Worm (Caenorhabditis elegans) whole organism, L3 larva: ENCODE data around the gene Y37A1A.4.

Experiments
- aly-2 ChIP-seq: fragments of 150-350 bp; optimal IDR thresholded peaks from 2 replicates; lab custom pipeline; 2014; ENCODE audit warnings: missing biosample characterization, missing genetic modification characterization
- ama-1 ChIP-seq: fragments of 150-350 bp; optimal IDR thresholded peaks from 2 replicates; lab custom pipeline; 2018
- ceh-9 ChIP-seq: sonication (generic microtip); optimal IDR thresholded peaks from 2 replicates; lab custom pipeline; 2018; ENCODE audit warnings: missing biosample characterization, missing genetic modification characterization
- egl-27 ChIP-seq: sonication (generic microtip); optimal IDR thresholded peaks from 4 replicates; lab custom pipeline; 2017; ENCODE audit warnings: missing biosample characterization, missing genetic modification reagents, missing genetic modification characterization
- elt-2 ChIP-seq: sonication (generic microtip); optimal IDR thresholded peaks from 2 replicates; lab custom pipeline; 2016; ENCODE audit warnings: missing genetic modification reagents, mild to moderate bottlenecking, missing genetic modification characterization, missing compliant biosample characterization
- lin-39 ChIP-seq: fragments of 150-350 bp; optimal IDR thresholded peaks from 2 replicates; lab custom pipeline; 2018; ENCODE audit warnings: missing biosample characterization, missing genetic modification reagents, missing genetic modification characterization
- nhr-11 ChIP-seq: fragments of 150-350 bp; optimal IDR thresholded peaks from 2 replicates; lab custom pipeline; 2014; ENCODE audit warnings: missing biosample characterization, missing genetic modification characterization
- nhr-28 ChIP-seq: fragments of 150-350 bp; optimal IDR thresholded peaks from 2 replicates; lab custom pipeline; 2014; ENCODE audit warnings: missing biosample characterization, missing genetic modification characterization
- pha-4 ChIP-seq: fragments of 150-350 bp; optimal IDR thresholded peaks from 2 replicates; lab custom pipeline; 2014; ENCODE audit warnings: missing biosample characterization, missing genetic modification reagents, missing genetic modification characterization
- tbx-2 ChIP-seq: sonication (generic microtip); optimal IDR thresholded peaks from 2 replicates; lab custom pipeline; 2016; ENCODE audit warnings: mild to moderate bottlenecking, missing genetic modification characterization, missing compliant biosample characterization
- unc-39 ChIP-seq: sonication (generic microtip); optimal IDR thresholded peaks from 4 replicates; lab custom pipeline; 2017; ENCODE audit warnings: missing biosample characterization, missing genetic modification characterization
- ztf-11 ChIP-seq: fragments of 150-350 bp; optimal IDR thresholded peaks from 2 replicates; lab custom pipeline; 2014; ENCODE audit warnings: missing biosample characterization, missing genetic modification characterization

- TF ChIP-seq unc-39 (tag; lab: Kevin White, UChicago) = no peak
- no peak for TF ChIP-seq nhr-11 (tag; lab: Kevin White, UChicago)
- no peak for TF ChIP-seq ceh-9
- no peak for TF ChIP-seq aly-2 (tag; lab: Kevin White, UChicago)
- no peak for TF ChIP-seq tbx-2
- no peak for TF ChIP-seq pha-4
- no peak for TF ChIP-seq egl-27
- no peak for TF ChIP-seq nhr-28 (tag; lab: Kevin White, UChicago)
- TF ChIP-seq ztf-11 (tag; lab: Kevin White, UChicago) = no peak
- TF ChIP-seq ama-1 (lab: Kevin White, UChicago) = no peak
- TF ChIP-seq elt-2 (tag; lab: Kevin White, UChicago) = no peak
- TF ChIP-seq lin-39 (tag; lab: Kevin White, UChicago) = no peak
These were observed 27.8 kb upstream of the Y37A1A.4 start for ce11 chrIV:13906369-13906768.
